Worm (Caenorhabditis elegans): ENCODE measurements around the gene F09E10.5.

F09E10.5 gene

ce11 chrX:1446593-1447141, 47.5 kb downstream of the F09E10.5 start, which contains the start of gene zfp-3:
TSS of gene zfp-3 (minus strand) at chrX:1446643.
- TF ChIP-seq elt-3 (tag; optimal IDR thresholded peaks at IDR 0.05) (no peak), drap-1 (GFP tag; optimal IDR thresholded peaks at IDR 0.05) (peak; percentile 45), nhr-237 (tag; optimal IDR thresholded peaks at IDR 0.05) (peak; percentile 90), lsy-2 (tag; optimal IDR thresholded peaks at IDR 0.05) (peak; percentile 44), mep-1 (tag; optimal IDR thresholded peaks at IDR 0.05) (peak; percentile 83), hlh-1 (tag; optimal IDR thresholded peaks at IDR 0.05) (peak; percentile 63), ztf-11 (tag; optimal IDR thresholded peaks at IDR 0.05) (peak; percentile 55), unc-39 (tag; optimal IDR thresholded peaks at IDR 0.05) (no peak), cnd-1 (tag; optimal IDR thresholded peaks at IDR 0.05) (no peak), mls-2 (tag; optimal IDR thresholded peaks at IDR 0.05) (peak; percentile 69), tbx-8 (GFP tag; optimal IDR thresholded peaks at IDR 0.05) (no peak), unc-120 (tag; optimal IDR thresholded peaks at IDR 0.05; ENCODE audit: poor library complexity, severe bottlenecking) (peak; percentile 60), nhr-28 (tag; optimal IDR thresholded peaks at IDR 0.05) (no peak), sptf-1 (tag; optimal IDR thresholded peaks at IDR 0.05) (peak; percentile 66), lin-13 (tag; optimal IDR thresholded peaks at IDR 0.05) (peak; percentile 92), nhr-2 (tag; optimal IDR thresholded peaks at IDR 0.05) (no peak), M03D4.4 (tag; optimal IDR thresholded peaks at IDR 0.05) (peak; percentile 37), mab-5 (tag; optimal IDR thresholded peaks at IDR 0.05) (no peak), nhr-12 (tag; optimal IDR thresholded peaks at IDR 0.05) (no peak), unc-62 (GFP tag; optimal IDR thresholded peaks at IDR 0.05) (peak; percentile 72), pha-4 (tag; optimal IDR thresholded peaks at IDR 0.05) (peak; percentile 93), ces-1 (GFP tag; optimal IDR thresholded peaks at IDR 0.05) (peak; percentile 83), ceh-39 (tag; optimal IDR thresholded peaks at IDR 0.05) (peak; percentile 98)

- TF ChIP-seq flh-1 (GFP tag; optimal IDR thresholded peaks at IDR 0.05) (no peak), mab-5 (tag; optimal IDR thresholded peaks at IDR 0.05) (no peak), blmp-1 (tag; optimal IDR thresholded peaks at IDR 0.05) (no peak), sem-2 (GFP tag; optimal IDR thresholded peaks at IDR 0.05) (no peak), sptf-1 (tag; optimal IDR thresholded peaks at IDR 0.05) (peak; percentile 57)
Measured at ce11 chrX:1445696-1446095, 48.5 kb downstream of the F09E10.5 start.

- TF ChIP-seq sptf-1 (tag; optimal IDR thresholded peaks at IDR 0.05) = no peak
- no peak for TF ChIP-seq M03D4.4 (tag; optimal IDR thresholded peaks at IDR 0.05)
- TF ChIP-seq tbx-8 (GFP tag; optimal IDR thresholded peaks at IDR 0.05) = no peak
- peak; percentile 6 for TF ChIP-seq ces-1 (GFP tag; optimal IDR thresholded peaks at IDR 0.05)
- no peak for TF ChIP-seq zip-8 (tag; optimal IDR thresholded peaks at IDR 0.05)
Measured at ce11 chrX:1443556-1444243, 50.5 kb downstream of the F09E10.5 start.

ce11 chrX:1441602-1442183, 52.5 kb downstream of the F09E10.5 start:
- no peak for TF ChIP-seq unc-39 (tag; optimal IDR thresholded peaks at IDR 0.05)
- no peak for TF ChIP-seq drap-1 (GFP tag; optimal IDR thresholded peaks at IDR 0.05)
- no peak for TF ChIP-seq blmp-1 (tag; optimal IDR thresholded peaks at IDR 0.05)
- TF ChIP-seq ztf-11 (tag; optimal IDR thresholded peaks at IDR 0.05) = no peak
- TF ChIP-seq lin-13 (tag; optimal IDR thresholded peaks at IDR 0.05) = no peak
- no peak for TF ChIP-seq snpc-4 (tag; optimal IDR thresholded peaks at IDR 0.05)
- no peak for TF ChIP-seq nhr-28 (tag; optimal IDR thresholded peaks at IDR 0.05)
- no peak for TF ChIP-seq nhr-2 (tag; optimal IDR thresholded peaks at IDR 0.05)
- TF ChIP-seq mls-2 (tag; optimal IDR thresholded peaks at IDR 0.05) = no peak
- no peak for TF ChIP-seq mab-5 (tag; optimal IDR thresholded peaks at IDR 0.05)
- TF ChIP-seq zip-8 (tag; optimal IDR thresholded peaks at IDR 0.05) = no peak

ce11 chrX:1440161-1440560, 54.0 kb downstream of the F09E10.5 start, which contains the start of gene sedl-1:
TSS of gene sedl-1 (minus strand) at chrX:1440261.
- TF ChIP-seq ztf-11 (tag; optimal IDR thresholded peaks at IDR 0.05) (no peak), sem-2 (GFP tag; optimal IDR thresholded peaks at IDR 0.05) (no peak), ceh-39 (tag; optimal IDR thresholded peaks at IDR 0.05) (no peak)

All from whole organism, mixed stage, embryonic.